Worm (Caenorhabditis elegans) whole organism, young adult: ENCODE data around the gene ugt-55.

Experiments
- B0035.1 ChIP-seq: sonication (generic microtip); optimal IDR thresholded peaks from 2 replicates; lab custom pipeline; 2016; ENCODE audit warnings: missing genetic modification characterization, mild to moderate bottlenecking, missing compliant biosample characterization, missing genotype, missing genetic modification reagents
- F49E8.2 ChIP-seq: sonication (generic microtip); optimal IDR thresholded peaks from 3 replicates; lab custom pipeline; 2017; ENCODE audit warnings: missing genetic modification characterization, mild to moderate bottlenecking, missing compliant biosample characterization, antibody characterized with exemption, moderate library complexity; ENCODE audit not compliant: insufficient read depth
- Y56A3A.18 ChIP-seq: fragments of 200-800 bp; sonication (Bioruptor generic); IDR thresholded peaks from 2 replicates; pipeline ENCODE4 v1.3.6; 2022; ENCODE audit warnings: missing genetic modification reagents, missing genetic modification characterization, missing compliant biosample characterization
- ama-1 ChIP-seq, 3 experiments: fragments of 150-350 bp in 1 of 3; sonication (generic microtip) in 2 of 3; optimal IDR thresholded peaks; 2 replicates each; lab custom pipeline; 2014 to 2018; ENCODE audit warnings: missing biosample characterization in 2 of 3, missing genetic modification characterization in 2 of 3, missing genetic modification reagents in 2 of 3
- bed-2 ChIP-seq: fragments of 200-800 bp; sonication (Bioruptor generic); IDR thresholded peaks from 2 replicates; pipeline ENCODE4 v1.3.6; 2022; ENCODE audit warnings: missing genetic modification reagents, missing genetic modification characterization, missing compliant biosample characterization
- ccch-3 ChIP-seq: fragments of 200-800 bp; sonication (Bioruptor generic); optimal IDR thresholded peaks from 2 replicates; lab custom pipeline; 2018; ENCODE audit warnings: mild to moderate bottlenecking, missing genetic modification characterization, missing compliant biosample characterization
- ets-4 ChIP-seq: fragments of 200-800 bp; sonication (Bioruptor generic); optimal IDR thresholded peaks from 2 replicates; lab custom pipeline; 2018; ENCODE audit warnings: mild to moderate bottlenecking, missing genetic modification characterization, missing compliant biosample characterization
- lin-35 ChIP-seq, 3 experiments: fragments of 150-350 bp in 2 of 3; sonication (generic microtip) in 1 of 3; optimal IDR thresholded peaks; 2 replicates each; lab custom pipeline; 2014 to 2018; ENCODE audit warnings: missing biosample characterization in 3 of 3, missing genetic modification characterization in 3 of 3, missing genetic modification reagents in 3 of 3
- sea-2 ChIP-seq: fragments of 200-800 bp; sonication (Bioruptor generic); IDR thresholded peaks from 2 replicates; pipeline ENCODE4 v1.3.6; 2022; ENCODE audit warnings: missing genetic modification characterization, missing compliant biosample characterization
- tbp1 ChIP-seq: fragments of 200-800 bp; sonication (Bioruptor generic); optimal IDR thresholded peaks from 2 replicates; lab custom pipeline; 2018; ENCODE audit warnings: mild to moderate bottlenecking, missing genetic modification characterization, missing compliant biosample characterization
- unc-130 ChIP-seq: sonication (generic microtip); optimal IDR thresholded peaks from 2 replicates; lab custom pipeline; 2016; ENCODE audit warnings: missing genetic modification reagents, missing genetic modification characterization, missing compliant biosample characterization
- unc-62 ChIP-seq: fragments of 150-350 bp; optimal IDR thresholded peaks from 2 replicates; lab custom pipeline; 2014; ENCODE audit warnings: missing biosample characterization, missing genetic modification reagents, missing genetic modification characterization
- ztf-3 ChIP-seq: fragments of 200-800 bp; sonication (Bioruptor generic); optimal IDR thresholded peaks from 2 replicates; lab custom pipeline; 2018; ENCODE audit warnings: mild to moderate bottlenecking, missing genetic modification characterization, missing compliant biosample characterization

DNA sequence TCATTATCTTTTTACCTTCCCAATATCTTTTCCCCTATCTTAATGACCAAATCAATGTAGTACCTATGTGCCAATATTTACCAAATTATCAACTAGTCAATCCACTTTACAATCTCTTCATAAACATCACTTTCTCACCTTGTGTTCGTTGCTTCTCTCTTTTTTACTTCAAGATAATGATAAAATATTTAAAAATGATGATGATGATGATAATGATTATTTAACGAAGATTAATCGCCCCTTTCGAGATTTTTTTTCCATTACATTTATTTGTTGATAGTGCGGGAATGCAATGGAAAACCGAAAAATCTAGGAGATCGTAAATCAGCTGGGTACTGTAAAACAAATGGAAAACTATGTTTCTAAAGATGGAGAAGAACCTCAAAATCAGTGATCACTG, 37.6 kb downstream of the ugt-55 start:
- TF ChIP-seq unc-130 (GFP tag; lab: Kevin White, UChicago) (no peak), Y56A3A.18 (no peak), ztf-3 (no peak), sea-2 (GFP tag; lab: Robert Waterston, UW) (no peak), ccch-3 (GFP tag; lab: Kevin White, UChicago) (no peak), ama-1 (optimal IDR thresholded peaks at IDR 0.05; lab: Kevin White, UChicago) (no peak), ama-1 (GFP tag; optimal IDR thresholded peaks at IDR 0.05; lab: Kevin White, UChicago) (no peak), tbp1 (GFP tag; lab: Kevin White, UChicago) (no peak), lin-35 (GFP tag; optimal IDR thresholded peaks at IDR 0.05; lab: Kevin White, UChicago) (no peak), B0035.1 (no peak), unc-62 (GFP tag; lab: Kevin White, UChicago) (no peak), ets-4 (GFP tag; lab: Kevin White, UChicago) (no peak), bed-2 (no peak), F49E8.2 (tag; lab: Kevin White, UChicago) (no peak)
